Worm (Caenorhabditis elegans) whole organism, young adult: ENCODE data around the gene C34D4.10.

Source experiments
- B0261.1 ChIP-seq: sonication (generic microtip); optimal IDR thresholded peaks from 2 replicates; lab custom pipeline; 2016; ENCODE audit warnings: mild to moderate bottlenecking, missing genetic modification characterization, moderate library complexity, missing compliant biosample characterization
- F10E7.11 ChIP-seq: sonication (generic microtip); optimal IDR thresholded peaks from 2 replicates; lab custom pipeline; 2017; ENCODE audit warnings: mild to moderate bottlenecking, missing genetic modification characterization, moderate library complexity, missing compliant biosample characterization
- F37B4.10 ChIP-seq: fragments of 200-800 bp; sonication (Bioruptor generic); IDR thresholded peaks from 2 replicates; pipeline ENCODE4 v1.3.6; 2022; ENCODE audit warnings: missing genetic modification characterization, missing compliant biosample characterization
- F55B11.4 ChIP-seq: sonication (generic microtip); optimal IDR thresholded peaks from 2 replicates; lab custom pipeline; 2016; ENCODE audit warnings: missing compliant biosample characterization, missing genetic modification characterization, borderline replicate concordance; ENCODE audit not compliant: insufficient read depth
- F57A8.1 ChIP-seq: fragments of 200-800 bp; sonication (Bioruptor generic); optimal IDR thresholded peaks from 2 replicates; lab custom pipeline; 2018; ENCODE audit warnings: mild to moderate bottlenecking, missing genetic modification characterization, moderate library complexity, missing compliant biosample characterization
- K11D2.4 ChIP-seq: fragments of 200-800 bp; sonication (Bioruptor generic); IDR thresholded peaks from 2 replicates; pipeline ENCODE4 v1.3.6; 2022; ENCODE audit warnings: missing genetic modification reagents, missing genetic modification characterization, missing compliant biosample characterization
- T07F8.4 ChIP-seq: sonication (generic microtip); optimal IDR thresholded peaks from 2 replicates; lab custom pipeline; 2016; ENCODE audit warnings: mild to moderate bottlenecking, missing genetic modification characterization, moderate library complexity, missing compliant biosample characterization
- Y53F4B.3 ChIP-seq: fragments of 200-800 bp; sonication (Bioruptor generic); IDR thresholded peaks from 2 replicates; pipeline ENCODE4 v1.3.6; 2022; ENCODE audit warnings: missing genetic modification reagents, missing genetic modification characterization, missing compliant biosample characterization
- Y95B8A.8 ChIP-seq: fragments of 200-800 bp; sonication (Bioruptor generic); IDR thresholded peaks from 2 replicates; pipeline ENCODE4 v1.3.6; 2022; ENCODE audit warnings: missing genetic modification reagents, missing genetic modification characterization, missing compliant biosample characterization
- ama-1 ChIP-seq, 3 experiments: fragments of 150-350 bp in 1 of 3; sonication (generic microtip) in 2 of 3; optimal IDR thresholded peaks; 2 replicates each; lab custom pipeline; 2014 to 2018; ENCODE audit warnings: missing biosample characterization in 2 of 3, missing genetic modification characterization in 2 of 3, missing genetic modification reagents in 2 of 3
- aptf-2 ChIP-seq: fragments of 200-800 bp; sonication (Bioruptor generic); conservative IDR thresholded peaks from 2 replicates; pipeline ENCODE4 v1.3.6; 2022; ENCODE audit warnings: missing genetic modification reagents, missing genetic modification characterization, missing compliant biosample characterization
- aptf-3 ChIP-seq: fragments of 200-800 bp; sonication (Bioruptor generic); IDR thresholded peaks from 2 replicates; pipeline ENCODE4 v1.3.6; 2022; ENCODE audit warnings: missing genetic modification characterization, missing compliant biosample characterization
- athp-1 ChIP-seq: sonication (generic microtip); optimal IDR thresholded peaks from 2 replicates; lab custom pipeline; 2017; ENCODE audit warnings: mild to moderate bottlenecking, missing genetic modification characterization, missing compliant biosample characterization
- attf-5 ChIP-seq: fragments of 200-800 bp; sonication (Bioruptor generic); optimal IDR thresholded peaks from 2 replicates; lab custom pipeline; 2018; ENCODE audit warnings: mild to moderate bottlenecking, missing genetic modification characterization, missing compliant biosample characterization
- bed-1 ChIP-seq: fragments of 200-800 bp; sonication (Bioruptor generic); IDR thresholded peaks from 2 replicates; pipeline ENCODE4 v1.3.6; 2022; ENCODE audit warnings: missing genetic modification reagents, missing genetic modification characterization, missing compliant biosample characterization
- cebp-1 ChIP-seq, 2 experiments: fragments of 200-800 bp in 1 of 2; sonication (Bioruptor generic) in 1 of 2; sonication (generic microtip) in 1 of 2; IDR thresholded peaks in 1 of 2; optimal IDR thresholded peaks in 1 of 2; 2 replicates each; pipeline versions ENCODE4 v1.3.6 to Lab custom; 2017 to 2022; ENCODE audit warnings: missing compliant biosample characterization in 2 of 2, missing genetic modification characterization in 2 of 2, mild to moderate bottlenecking in 1 of 2, missing genetic modification reagents in 1 of 2, moderate library complexity in 1 of 2
- cebp-2 ChIP-seq: fragments of 200-800 bp; sonication (Bioruptor generic); IDR thresholded peaks from 2 replicates; pipeline ENCODE4 v1.3.6; 2022; ENCODE audit warnings: missing genetic modification characterization, missing compliant biosample characterization
- ceh-100 ChIP-seq: fragments of 200-800 bp; sonication (Bioruptor generic); IDR thresholded peaks from 2 replicates; pipeline ENCODE4 v1.3.6; 2022; ENCODE audit warnings: missing genetic modification reagents, missing genetic modification characterization, missing compliant biosample characterization
- ceh-27 ChIP-seq: fragments of 200-800 bp; sonication (Bioruptor generic); optimal IDR thresholded peaks from 2 replicates; lab custom pipeline; 2018; ENCODE audit warnings: mild to moderate bottlenecking, missing genetic modification characterization, moderate library complexity, missing compliant biosample characterization
- ceh-40 ChIP-seq: fragments of 200-800 bp; sonication (Bioruptor generic); IDR thresholded peaks from 2 replicates; pipeline ENCODE4 v1.3.6; 2022; ENCODE audit warnings: missing genetic modification characterization, missing compliant biosample characterization
- egl-44 ChIP-seq: fragments of 200-800 bp; sonication (Bioruptor generic); IDR thresholded peaks from 2 replicates; pipeline ENCODE4 v1.3.6; 2022; ENCODE audit warnings: missing genetic modification reagents, missing genetic modification characterization, missing compliant biosample characterization
- gei-17 ChIP-seq: fragments of 200-800 bp; sonication (Bioruptor generic); optimal IDR thresholded peaks from 2 replicates; lab custom pipeline; 2018; ENCODE audit warnings: mild to moderate bottlenecking, missing genetic modification characterization, missing compliant biosample characterization
- hrde-1 ChIP-seq: sonication (generic microtip); optimal IDR thresholded peaks from 2 replicates; lab custom pipeline; 2016; ENCODE audit warnings: missing genetic modification characterization, mild to moderate bottlenecking, missing compliant biosample characterization, moderate library complexity, missing genotype, missing genetic modification reagents, borderline replicate concordance
- hsf-1 ChIP-seq: fragments of 200-800 bp; sonication (Bioruptor generic); IDR thresholded peaks from 2 replicates; pipeline ENCODE4 v1.3.6; 2022; ENCODE audit warnings: missing genetic modification reagents, missing genetic modification characterization, missing compliant biosample characterization
- lag-1 ChIP-seq: fragments of 200-800 bp; sonication (Bioruptor generic); IDR thresholded peaks from 2 replicates; pipeline ENCODE4 v1.3.6; 2022; ENCODE audit warnings: missing genetic modification reagents, missing genetic modification characterization, missing compliant biosample characterization
- lin-26 ChIP-seq: fragments of 200-800 bp; sonication (Bioruptor generic); IDR thresholded peaks from 2 replicates; pipeline ENCODE4 v1.3.6; 2022; ENCODE audit warnings: missing genetic modification reagents, missing genetic modification characterization, missing compliant biosample characterization
- lin-40 ChIP-seq: sonication (generic microtip); optimal IDR thresholded peaks from 2 replicates; lab custom pipeline; 2016; ENCODE audit warnings: missing genetic modification characterization, mild to moderate bottlenecking, missing compliant biosample characterization, missing genotype, missing genetic modification reagents
- lsl-1 ChIP-seq: fragments of 200-800 bp; sonication (Bioruptor generic); optimal IDR thresholded peaks from 2 replicates; lab custom pipeline; 2018; ENCODE audit warnings: mild to moderate bottlenecking, missing genetic modification characterization, moderate library complexity, missing compliant biosample characterization
- lsy-27 ChIP-seq: sonication (generic microtip); optimal IDR thresholded peaks from 2 replicates; lab custom pipeline; 2017; ENCODE audit warnings: missing genetic modification characterization, mild to moderate bottlenecking, missing compliant biosample characterization, antibody characterized with exemption, missing genotype, borderline replicate concordance; ENCODE audit not compliant: insufficient read depth
- madf-10 ChIP-seq: sonication (generic microtip); optimal IDR thresholded peaks from 2 replicates; lab custom pipeline; 2016; ENCODE audit warnings: mild to moderate bottlenecking, missing genetic modification characterization, missing compliant biosample characterization
- madf-6 ChIP-seq: fragments of 200-800 bp; sonication (Bioruptor generic); IDR thresholded peaks from 2 replicates; pipeline ENCODE4 v1.3.6; 2022; ENCODE audit warnings: missing genetic modification reagents, missing genetic modification characterization, missing compliant biosample characterization
- madf-8 ChIP-seq: fragments of 200-800 bp; sonication (Bioruptor generic); conservative IDR thresholded peaks from 2 replicates; pipeline ENCODE4 v1.3.6; 2022; ENCODE audit warnings: missing genetic modification reagents, missing genetic modification characterization, missing compliant biosample characterization
- mcd-1 ChIP-seq: fragments of 200-800 bp; sonication (Bioruptor generic); IDR thresholded peaks from 2 replicates; pipeline ENCODE4 v1.3.6; 2022; ENCODE audit warnings: missing genetic modification reagents, missing genetic modification characterization, missing compliant biosample characterization
- mel-28 ChIP-seq: sonication (generic microtip); optimal IDR thresholded peaks from 2 replicates; lab custom pipeline; 2016; ENCODE audit warnings: borderline replicate concordance, mild to moderate bottlenecking, missing genetic modification characterization, missing compliant biosample characterization
- nhr-179 ChIP-seq: sonication (generic microtip); optimal IDR thresholded peaks from 2 replicates; lab custom pipeline; 2016; ENCODE audit warnings: mild to moderate bottlenecking, missing genetic modification characterization, missing compliant biosample characterization
- nhr-90 ChIP-seq: sonication (generic microtip); optimal IDR thresholded peaks from 2 replicates; lab custom pipeline; 2016; ENCODE audit warnings: missing genotype, mild to moderate bottlenecking, missing genetic modification characterization, missing compliant biosample characterization
- pbrm-1 ChIP-seq: fragments of 200-800 bp; sonication (Bioruptor generic); IDR thresholded peaks from 2 replicates; pipeline ENCODE4 v1.3.6; 2022; ENCODE audit warnings: missing genetic modification reagents, missing genetic modification characterization, missing compliant biosample characterization
- pha-4 ChIP-seq: fragments of 150-350 bp; sonication (generic microtip); optimal IDR thresholded peaks from 2 replicates; lab custom pipeline; 2014; ENCODE audit warnings: missing biosample characterization, missing genetic modification reagents, missing genetic modification characterization
- rcor-1 ChIP-seq: fragments of 200-800 bp; sonication (Bioruptor generic); IDR thresholded peaks from 2 replicates; pipeline ENCODE4 v1.3.6; 2022; ENCODE audit warnings: missing genetic modification reagents, missing genetic modification characterization, missing compliant biosample characterization
- repo-1 ChIP-seq: sonication (generic microtip); optimal IDR thresholded peaks from 2 replicates; lab custom pipeline; 2017; ENCODE audit warnings: mild to moderate bottlenecking, missing genetic modification characterization, missing compliant biosample characterization
- sea-2 ChIP-seq: fragments of 200-800 bp; sonication (Bioruptor generic); IDR thresholded peaks from 2 replicates; pipeline ENCODE4 v1.3.6; 2022; ENCODE audit warnings: missing genetic modification characterization, missing compliant biosample characterization
- snpc-1.3 ChIP-seq: sonication (generic microtip); optimal IDR thresholded peaks from 2 replicates; lab custom pipeline; 2017; ENCODE audit warnings: missing genetic modification characterization, mild to moderate bottlenecking, missing compliant biosample characterization, antibody characterized with exemption, moderate library complexity, missing genotype, missing genetic modification reagents; ENCODE audit not compliant: insufficient read depth
- snpc-3.4 ChIP-seq: sonication (generic microtip); optimal IDR thresholded peaks from 2 replicates; lab custom pipeline; 2017; ENCODE audit warnings: missing genetic modification characterization, mild to moderate bottlenecking, missing compliant biosample characterization, antibody characterized with exemption, moderate library complexity, missing genotype, missing genetic modification reagents
- tlf-1 ChIP-seq: fragments of 200-800 bp; sonication (Bioruptor generic); optimal IDR thresholded peaks from 2 replicates; lab custom pipeline; 2018; ENCODE audit warnings: mild to moderate bottlenecking, missing genetic modification characterization, missing compliant biosample characterization
- xnd-1 ChIP-seq: sonication (generic microtip); optimal IDR thresholded peaks from 2 replicates; lab custom pipeline; 2016; ENCODE audit warnings: missing genotype, missing genetic modification reagents, missing genetic modification characterization, missing compliant biosample characterization
- ztf-25 ChIP-seq: fragments of 200-800 bp; sonication (Bioruptor generic); IDR thresholded peaks from 2 replicates; pipeline ENCODE4 v1.3.6; 2022; ENCODE audit warnings: missing genetic modification reagents, missing genetic modification characterization, missing compliant biosample characterization
- ztf-3 ChIP-seq: fragments of 200-800 bp; sonication (Bioruptor generic); optimal IDR thresholded peaks from 2 replicates; lab custom pipeline; 2018; ENCODE audit warnings: mild to moderate bottlenecking, missing genetic modification characterization, missing compliant biosample characterization

The C34D4.10 gene

DNA sequence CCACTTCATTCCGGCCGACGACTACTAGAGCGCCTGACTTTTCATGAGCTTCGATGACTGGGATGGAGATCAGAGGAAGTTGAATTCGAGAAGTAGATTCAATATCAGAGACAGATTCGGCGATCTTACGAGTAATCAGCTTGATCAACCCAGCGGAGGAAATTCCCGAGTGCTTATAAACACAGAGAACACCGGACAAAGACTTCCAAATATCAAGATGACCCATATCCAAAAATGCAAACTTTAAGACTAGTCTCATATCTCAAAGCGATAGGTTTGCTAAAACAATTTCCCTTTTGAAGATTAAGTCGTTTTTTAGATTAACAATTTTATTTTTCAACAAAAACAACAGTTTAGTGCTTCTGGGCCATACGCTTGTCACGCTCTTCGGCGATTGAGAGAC lies 37.8 kb downstream of the C34D4.10 start, which contains the start of gene Y43B11AR.3 (continued):
- TF ChIP-seq nhr-90 (tag; lab: Kevin White, UChicago) = peak; percentile 20
- peak; percentile 96 for TF ChIP-seq cebp-2 (GFP tag; lab: Robert Waterston, UW)
- TF ChIP-seq Y53F4B.3 (GFP tag; lab: Robert Waterston, UW) = no peak
- no peak for TF ChIP-seq F55B11.4 (tag; lab: Kevin White, UChicago)
- TF ChIP-seq hrde-1 (tag; lab: Kevin White, UChicago) = peak; percentile 98
- TF ChIP-seq repo-1 (tag; lab: Kevin White, UChicago) = peak; percentile 66
- no peak; the same call in 1 of the 2 replicates for TF ChIP-seq aptf-3 (GFP tag; lab: Robert Waterston, UW)
- peak; percentile 37 for TF ChIP-seq ceh-27 (GFP tag; lab: Kevin White, UChicago)
- no peak for TF ChIP-seq cebp-1 (GFP tag; IDR thresholded peaks at IDR 0.05; lab: Robert Waterston, UW)
- TF ChIP-seq cebp-1 (tag; optimal IDR thresholded peaks at IDR 0.05; lab: Kevin White, UChicago) = peak; percentile 73
- peak; percentile 46 for TF ChIP-seq madf-8 (GFP tag; lab: Robert Waterston, UW)
- peak; percentile 90 for TF ChIP-seq madf-6 (GFP tag; lab: Robert Waterston, UW)
- peak; percentile 84 for TF ChIP-seq rcor-1 (GFP tag; lab: Robert Waterston, UW)
- TF ChIP-seq xnd-1 (tag; lab: Kevin White, UChicago) = peak; percentile 50
- TF ChIP-seq aptf-2 (GFP tag; lab: Robert Waterston, UW) = no peak
- TF ChIP-seq Y95B8A.8 = peak; percentile 91
- TF ChIP-seq gei-17 (GFP tag; lab: Kevin White, UChicago) = no peak
- TF ChIP-seq nhr-179 (tag; lab: Kevin White, UChicago) = no peak
- no peak for TF ChIP-seq madf-10
- no peak for TF ChIP-seq ama-1 (optimal IDR thresholded peaks at IDR 0.05; lab: Kevin White, UChicago)
- TF ChIP-seq ama-1 (GFP tag; optimal IDR thresholded peaks at IDR 0.05; lab: Kevin White, UChicago) = peak in 1 of 2 experiments; percentile 90
- peak; percentile 70 for TF ChIP-seq lsl-1 (GFP tag; lab: Kevin White, UChicago)
- no peak for TF ChIP-seq mel-28 (tag; lab: Kevin White, UChicago)
- peak; percentile 68; the same call in 1 of the 2 replicates for TF ChIP-seq egl-44 (GFP tag; lab: Robert Waterston, UW)
- peak; percentile 68 for TF ChIP-seq mcd-1 (GFP tag; lab: Robert Waterston, UW)
- peak; percentile 88 for TF ChIP-seq hsf-1 (GFP tag; lab: Robert Waterston, UW)
- no peak for TF ChIP-seq K11D2.4 (GFP tag; lab: Robert Waterston, UW)
- TF ChIP-seq ceh-40 (GFP tag; lab: Robert Waterston, UW) = peak; percentile 64; the same call in 1 of the 2 replicates
- TF ChIP-seq ztf-3 = no peak
- TF ChIP-seq bed-1 (GFP tag; lab: Robert Waterston, UW) = no peak
- peak; percentile 89 for TF ChIP-seq lin-26
- TF ChIP-seq T07F8.4 (tag; lab: Kevin White, UChicago) = no peak
- no peak for TF ChIP-seq lin-40 (tag; lab: Kevin White, UChicago)
- no peak for TF ChIP-seq F57A8.1
- peak; percentile 90 for TF ChIP-seq snpc-3.4 (tag; lab: Kevin White, UChicago)
- peak; percentile 45 for TF ChIP-seq attf-5 (GFP tag; lab: Kevin White, UChicago)
- TF ChIP-seq B0261.1 (tag; lab: Kevin White, UChicago) = peak; percentile 25
- no peak for TF ChIP-seq F37B4.10 (GFP tag; lab: Robert Waterston, UW)
- peak; percentile 78 for TF ChIP-seq pbrm-1 (GFP tag; lab: Robert Waterston, UW)
- TF ChIP-seq ceh-100 (GFP tag; lab: Robert Waterston, UW) = peak; percentile 82
- peak; percentile 83 for TF ChIP-seq athp-1
- peak; percentile 74; the same call in 1 of the 2 replicates for TF ChIP-seq ztf-25
- TF ChIP-seq snpc-1.3 (tag; lab: Kevin White, UChicago) = peak; percentile 74
- TF ChIP-seq tlf-1 (GFP tag; lab: Kevin White, UChicago) = peak; percentile 61
- no peak for TF ChIP-seq lag-1 (GFP tag; lab: Robert Waterston, UW)
- TF ChIP-seq F10E7.11 (tag; lab: Kevin White, UChicago) = no peak
- TF ChIP-seq pha-4 (tag; lab: Kevin White, UChicago) = no peak
- no peak for TF ChIP-seq sea-2 (GFP tag; lab: Robert Waterston, UW)
- no peak for TF ChIP-seq lsy-27
